Worm (Caenorhabditis elegans) whole organism, dauer: ENCODE measurements around the gene zip-12.

ENCODE experiments used
- unc-62 ChIP-seq: sonication (generic microtip); optimal IDR thresholded peaks from 2 replicates; lab custom pipeline; 2017; ENCODE audit warnings: missing biosample characterization, missing genetic modification reagents, missing genetic modification characterization

Gene zip-12

ce11 chrIII:12373807-12374266 is 46.1 kb downstream of the zip-12 start, which contains the start of gene glrx-5:
Gene glrx-5, minus strand, starts transcription at chrIII:12373857.
- TF ChIP-seq unc-62: no peak

ce11 chrIII:12375614-12376013 is 47.9 kb downstream of the zip-12 start:
- TF ChIP-seq unc-62: no peak

- no peak for TF ChIP-seq unc-62
Observed at ce11 chrIII:12377198-12377662, 49.5 kb downstream of the zip-12 start, which contains the start of gene pph-4.2. Gene pph-4.2, minus strand, starts transcription at chrIII:12377248.
